Worm (Caenorhabditis elegans) whole organism, midembryonic: ENCODE measurements around the gene F53H2.1.

Source experiments
- T22C8.4 ChIP-seq: fragments of 200-800 bp; sonication (Bioruptor generic); IDR thresholded peaks from 2 replicates; pipeline ENCODE4 v1.3.6; 2022; ENCODE audit warnings: missing genetic modification characterization, missing compliant biosample characterization
- cog-1 ChIP-seq: sonication (generic microtip); optimal IDR thresholded peaks from 2 replicates; lab custom pipeline; 2016; ENCODE audit warnings: missing genetic modification characterization, missing compliant biosample characterization
- flt-1 ChIP-seq: fragments of 200-800 bp; sonication (Bioruptor generic); IDR thresholded peaks from 2 replicates; pipeline ENCODE4 v1.3.6; 2022; ENCODE audit warnings: missing genetic modification characterization, missing compliant biosample characterization
- klf-2 ChIP-seq: fragments of 200-800 bp; sonication (Bioruptor generic); conservative IDR thresholded peaks from 2 replicates; pipeline ENCODE4 v1.3.6; 2022; ENCODE audit warnings: missing genetic modification reagents, missing genetic modification characterization, missing compliant biosample characterization
- med-1 ChIP-seq: sonication (generic microtip); optimal IDR thresholded peaks from 2 replicates; lab custom pipeline; 2017; ENCODE audit warnings: missing genetic modification characterization, mild to moderate bottlenecking, missing compliant biosample characterization, antibody characterized with exemption, missing genetic modification reagents; ENCODE audit not compliant: insufficient read depth
- ref-1 ChIP-seq: fragments of 200-800 bp; sonication (Bioruptor generic); conservative IDR thresholded peaks from 2 replicates; pipeline ENCODE4 v1.3.6; 2022; ENCODE audit warnings: missing genetic modification reagents, missing genetic modification characterization, missing compliant biosample characterization
- tab-1 ChIP-seq: fragments of 200-800 bp; sonication (Bioruptor generic); IDR thresholded peaks from 2 replicates; pipeline ENCODE4 v1.3.6; 2022; ENCODE audit warnings: missing genetic modification characterization, missing compliant biosample characterization
- ztf-23 ChIP-seq: fragments of 200-800 bp; sonication (Bioruptor generic); IDR thresholded peaks from 2 replicates; pipeline ENCODE4 v1.3.6; 2022; ENCODE audit warnings: missing genetic modification reagents, missing genetic modification characterization, missing compliant biosample characterization
- ztf-29 ChIP-seq: fragments of 200-800 bp; sonication (Bioruptor generic); IDR thresholded peaks from 2 replicates; pipeline ENCODE4 v1.3.6; 2022; ENCODE audit warnings: missing genetic modification reagents, missing genetic modification characterization, missing compliant biosample characterization

F53H2.1 gene

DNA sequence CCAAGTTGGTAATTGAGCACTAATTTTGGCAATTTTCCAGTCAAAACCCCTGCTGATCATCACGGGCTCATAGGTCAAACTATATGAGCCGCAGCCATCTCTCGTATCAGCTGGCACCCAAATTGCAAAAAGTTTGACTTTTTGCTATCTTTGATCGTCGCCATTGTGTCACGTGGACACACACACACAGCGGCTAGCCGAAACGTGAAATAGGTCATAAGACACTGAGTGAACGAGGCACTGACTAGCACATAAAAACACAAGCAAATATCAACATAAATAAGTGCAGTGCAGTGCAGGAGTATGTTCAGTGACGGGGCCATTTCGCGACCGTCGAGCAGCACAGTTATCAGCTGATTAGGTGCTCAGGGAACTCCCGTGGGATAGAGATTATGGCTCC lies 31.3 kb downstream of the F53H2.1 start:
- TF ChIP-seq tab-1 (GFP tag; lab: Robert Waterston, UW), result no peak
- no peak for TF ChIP-seq cog-1 (tag; lab: Kevin White, UChicago)
- no peak for TF ChIP-seq T22C8.4 (GFP tag; lab: Robert Waterston, UW)
- TF ChIP-seq flt-1, result no peak
- no peak for TF ChIP-seq ref-1 (GFP tag; lab: Robert Waterston, UW)
- no peak for TF ChIP-seq klf-2 (GFP tag; lab: Robert Waterston, UW)
- TF ChIP-seq ztf-23 (GFP tag; lab: Robert Waterston, UW), result no peak
- no peak for TF ChIP-seq med-1 (GFP tag; lab: Kevin White, UChicago)
- TF ChIP-seq ztf-29 (GFP tag; lab: Robert Waterston, UW), result no peak

ce11 chrV:20419643-20420042 lies 32.1 kb downstream of the F53H2.1 start:
- TF ChIP-seq ztf-29 (GFP tag; lab: Robert Waterston, UW), result no peak

DNA sequence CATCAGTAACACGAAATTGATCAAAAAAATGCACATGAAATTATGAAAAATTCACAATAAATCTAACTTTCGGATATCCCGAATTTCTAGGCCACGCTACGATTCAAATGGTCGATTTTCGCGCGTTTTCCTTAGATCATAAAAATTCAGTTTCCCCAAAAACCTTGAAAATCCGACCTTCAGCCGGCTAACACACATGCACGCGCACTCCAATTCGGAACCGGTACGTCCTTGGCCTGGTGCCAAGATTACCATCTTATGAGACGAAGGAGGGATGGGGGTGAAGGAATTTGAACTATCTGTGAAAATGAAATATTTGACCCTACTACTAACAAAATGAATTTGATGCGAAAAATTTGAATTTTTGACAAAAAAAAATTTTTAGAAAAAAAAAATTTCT lies 35.2 kb downstream of the F53H2.1 start:
- TF ChIP-seq ztf-23 (GFP tag; lab: Robert Waterston, UW) (no peak), tab-1 (GFP tag; lab: Robert Waterston, UW) (no peak), cog-1 (tag; lab: Kevin White, UChicago) (no peak), klf-2 (GFP tag; lab: Robert Waterston, UW) (no peak), flt-1 (no peak), ztf-29 (GFP tag; lab: Robert Waterston, UW) (no peak), ref-1 (GFP tag; lab: Robert Waterston, UW) (no peak), med-1 (GFP tag; lab: Kevin White, UChicago) (no peak)

ce11 chrV:20423428-20423827 lies 35.9 kb downstream of the F53H2.1 start:
- TF ChIP-seq ztf-29 (GFP tag; lab: Robert Waterston, UW) (no peak), T22C8.4 (GFP tag; lab: Robert Waterston, UW) (no peak), ztf-23 (GFP tag; lab: Robert Waterston, UW) (no peak), med-1 (GFP tag; lab: Kevin White, UChicago) (no peak), klf-2 (GFP tag; lab: Robert Waterston, UW) (no peak)

DNA sequence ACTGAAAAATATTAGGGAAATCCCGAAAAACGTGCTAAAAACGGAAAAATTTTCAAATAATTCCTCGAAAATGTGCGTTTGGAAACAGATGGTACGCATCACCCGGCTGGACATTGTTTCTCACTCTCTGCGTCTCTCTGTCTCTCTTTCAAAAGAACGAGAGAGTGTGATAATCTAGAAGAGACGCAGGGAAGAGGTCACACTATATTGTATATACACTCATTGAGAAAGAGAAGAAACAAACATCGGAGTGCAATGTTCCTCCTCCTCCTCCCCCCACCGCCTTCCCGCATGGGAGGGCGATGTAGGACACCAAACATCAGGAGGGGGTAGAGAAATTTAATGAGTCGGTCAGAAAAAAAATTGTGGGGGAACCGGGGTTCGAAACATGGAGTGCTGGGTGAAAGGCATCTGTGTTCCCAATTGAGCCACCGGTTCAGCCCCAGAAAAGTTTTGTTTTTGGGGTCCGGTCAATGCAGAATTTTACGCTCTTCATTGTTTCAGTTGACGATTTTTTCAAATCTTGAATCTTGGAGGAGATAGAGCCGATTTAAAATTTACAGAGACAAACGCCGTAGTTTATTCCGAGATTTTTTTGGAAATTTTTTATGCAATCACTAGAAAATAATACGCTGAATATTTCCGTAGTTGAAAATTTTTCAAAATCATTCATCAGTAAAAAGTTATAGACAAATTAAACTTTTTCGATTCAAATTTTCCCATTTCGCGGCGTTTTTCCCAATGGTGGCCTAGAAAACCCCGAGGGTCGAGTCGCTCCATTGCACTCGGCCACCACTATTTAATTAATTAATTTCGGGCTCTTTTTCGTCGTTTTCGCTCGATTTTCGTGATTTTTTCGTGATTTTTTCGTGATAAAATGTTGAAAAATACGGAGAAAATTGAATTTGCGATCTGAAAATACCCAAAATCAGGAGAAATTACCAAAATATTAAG lies 37.0 kb downstream of the F53H2.1 start:
- TF ChIP-seq ztf-29 (GFP tag; lab: Robert Waterston, UW), result no peak
- peak; percentile 94 for TF ChIP-seq cog-1 (tag; lab: Kevin White, UChicago)
- 0 out of 2 replicates have a peak, but pooled peaks have one; percentile 36 for TF ChIP-seq ztf-23 (GFP tag; lab: Robert Waterston, UW)
- no peak for TF ChIP-seq T22C8.4 (GFP tag; lab: Robert Waterston, UW)
- peak; percentile 45; the same call in 1 of the 2 replicates for TF ChIP-seq flt-1
- no peak for TF ChIP-seq klf-2 (GFP tag; lab: Robert Waterston, UW)

DNA sequence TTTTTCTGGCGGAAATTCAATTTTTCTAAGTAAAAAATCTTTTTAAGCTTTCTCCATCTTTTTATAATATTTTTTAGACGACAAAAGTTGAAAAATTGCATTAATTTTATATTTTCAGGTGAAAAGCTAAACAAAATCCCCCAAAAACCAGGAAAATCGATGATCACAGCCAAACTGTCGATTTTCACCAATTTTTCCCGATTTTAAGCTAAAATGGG lies 37.6 kb downstream of the F53H2.1 start, which contains the start of the genes fce-2 and F48F5.8:
TSS of gene fce-2 (plus strand) at position 119 of the 218 bp plus-strand sequence.
TSS of gene F48F5.8 (plus strand) at position 160 of the 218 bp plus-strand sequence.
- TF ChIP-seq cog-1 (tag; lab: Kevin White, UChicago) (no peak), med-1 (GFP tag; lab: Kevin White, UChicago) (no peak), klf-2 (GFP tag; lab: Robert Waterston, UW) (no peak), ztf-29 (GFP tag; lab: Robert Waterston, UW) (no peak), tab-1 (GFP tag; lab: Robert Waterston, UW) (no peak), ztf-23 (GFP tag; lab: Robert Waterston, UW) (no peak), flt-1 (no peak), T22C8.4 (GFP tag; lab: Robert Waterston, UW) (no peak), ref-1 (GFP tag; lab: Robert Waterston, UW) (no peak)

DNA sequence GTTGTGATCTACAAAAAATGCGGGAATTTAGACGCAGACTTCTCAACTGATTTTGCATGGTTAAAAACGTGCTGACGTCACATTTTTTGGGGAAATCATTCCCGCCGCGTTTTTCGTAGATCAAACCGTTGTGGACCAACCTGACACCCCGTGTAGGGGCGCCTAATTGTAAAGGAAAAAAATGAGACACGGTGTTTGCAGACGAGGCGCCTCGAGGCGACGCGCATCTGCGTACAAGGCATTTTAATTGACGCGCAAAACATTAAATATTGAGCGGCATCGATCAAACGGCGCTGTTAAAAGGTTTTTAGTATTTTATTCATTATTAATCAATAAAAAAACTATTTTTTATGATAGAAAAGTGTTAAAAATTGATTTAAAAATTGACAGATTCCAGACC lies 43.9 kb downstream of the F53H2.1 start:
- TF ChIP-seq tab-1 (GFP tag; lab: Robert Waterston, UW), result 0 out of 2 replicates have a peak, but pooled peaks have one; percentile 37
